Worm (Caenorhabditis elegans): ENCODE results near the gene F55G11.1.

- no peak for TF ChIP-seq him-1 (tag; optimal IDR thresholded peaks at IDR 0.05)
- no peak for TF ChIP-seq dao-5 (tag; optimal IDR thresholded peaks at IDR 0.05)
- no peak for TF ChIP-seq W03F9.2 (tag; optimal IDR thresholded peaks at IDR 0.05)
Observed at ce11 chrIV:12906529-12906928, 39.9 kb downstream of the F55G11.1 start, which contains the start of gene K08D8.3.
